Worm (Caenorhabditis elegans): ENCODE measurements around the gene H20J04.7.

H20J04.7 gene

DNA sequence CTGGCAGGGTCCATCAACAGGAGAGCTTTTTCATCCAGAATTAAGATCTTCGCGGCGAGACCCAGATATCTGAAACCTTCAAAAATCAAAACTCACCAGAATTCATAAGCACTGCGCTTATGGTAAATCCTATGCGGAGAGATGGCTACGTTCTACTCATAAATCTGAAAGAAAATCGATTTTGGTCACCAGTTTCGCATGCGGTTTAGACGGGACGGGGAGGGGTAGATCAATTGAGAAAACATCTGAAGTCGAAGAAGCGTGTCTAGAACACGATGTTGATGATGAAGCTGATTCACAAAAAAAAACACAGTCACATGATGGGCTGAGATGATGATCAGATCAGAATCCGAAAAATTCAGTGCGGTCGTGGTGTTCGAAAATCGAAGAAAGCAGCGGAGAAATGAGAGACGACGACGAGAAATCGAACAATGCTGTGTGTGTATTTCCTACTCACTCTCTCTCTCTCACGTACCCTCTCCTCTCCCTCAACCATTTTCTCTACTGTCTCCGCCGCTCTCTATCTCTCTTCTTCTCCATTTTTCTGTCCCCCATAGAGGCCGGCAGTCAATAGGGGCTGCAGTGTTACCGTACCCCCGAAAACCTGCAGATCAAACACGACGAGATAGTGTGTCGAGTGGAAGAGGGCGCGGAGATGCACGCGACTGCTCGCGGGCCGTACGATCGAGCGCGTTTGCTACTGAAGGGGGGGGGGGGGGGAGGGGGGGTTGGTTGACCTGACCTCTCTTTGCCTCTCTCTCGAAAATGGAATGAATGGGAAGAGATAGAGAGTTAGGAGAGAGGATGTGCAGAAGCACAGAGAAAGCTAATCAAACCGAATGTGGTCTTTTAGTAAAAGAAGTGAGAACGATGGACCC lies 21.4 kb upstream of the H20J04.7 start, which contains the start of gene ntl-2 (continued):
- peak; percentile 92 for TF ChIP-seq ham-2 (GFP tag; optimal IDR thresholded peaks at IDR 0.05)
- no peak for TF ChIP-seq zip-8 (tag; optimal IDR thresholded peaks at IDR 0.05)
- TF ChIP-seq blmp-1 (tag; optimal IDR thresholded peaks at IDR 0.05) = no peak
- TF ChIP-seq M03D4.4 (tag; optimal IDR thresholded peaks at IDR 0.05) = peak; percentile 84
- TF ChIP-seq ceh-43 (GFP tag; optimal IDR thresholded peaks at IDR 0.05) = peak; percentile 79
- TF ChIP-seq flh-1 (GFP tag; optimal IDR thresholded peaks at IDR 0.05) = no peak
- peak; percentile 95 for TF ChIP-seq sptf-1 (tag; optimal IDR thresholded peaks at IDR 0.05)
- no peak for TF ChIP-seq nhr-28 (tag; optimal IDR thresholded peaks at IDR 0.05)
- no peak for TF ChIP-seq tbx-8 (GFP tag; optimal IDR thresholded peaks at IDR 0.05)
- peak; percentile 85 for TF ChIP-seq unc-62 (GFP tag; optimal IDR thresholded peaks at IDR 0.05)
- TF ChIP-seq sem-2 (GFP tag; optimal IDR thresholded peaks at IDR 0.05) = peak; percentile 57

DNA sequence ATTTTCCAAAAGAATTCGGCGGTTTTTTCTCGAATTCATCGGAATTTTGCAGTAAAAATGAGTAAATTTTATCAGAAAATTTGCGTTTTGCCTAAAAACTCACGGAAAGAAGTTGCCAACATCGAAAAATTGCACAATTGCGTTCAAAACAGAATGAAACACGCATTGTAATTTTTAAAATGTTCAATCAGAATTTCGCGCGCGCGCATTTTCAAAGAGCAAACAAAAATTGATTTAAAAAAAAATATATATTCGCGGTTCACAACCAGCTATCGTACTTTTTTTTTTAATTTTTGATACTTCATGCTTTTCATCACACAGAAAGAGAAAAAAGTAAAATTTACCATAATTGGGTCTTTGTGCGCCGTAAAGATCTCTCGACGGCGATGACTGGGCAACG lies 19.8 kb upstream of the H20J04.7 start:
- TF ChIP-seq elt-3 (tag; optimal IDR thresholded peaks at IDR 0.05) (no peak), unc-120 (tag; optimal IDR thresholded peaks at IDR 0.05; ENCODE audit: poor library complexity, severe bottlenecking) (no peak), flh-1 (GFP tag; optimal IDR thresholded peaks at IDR 0.05) (no peak), blmp-1 (tag; optimal IDR thresholded peaks at IDR 0.05) (no peak), ces-1 (GFP tag; optimal IDR thresholded peaks at IDR 0.05) (no peak), bed-3 (GFP tag; optimal IDR thresholded peaks at IDR 0.05) (no peak), drap-1 (GFP tag; optimal IDR thresholded peaks at IDR 0.05) (no peak), zip-8 (tag; optimal IDR thresholded peaks at IDR 0.05) (no peak), hlh-1 (tag; optimal IDR thresholded peaks at IDR 0.05) (no peak), unc-62 (GFP tag; optimal IDR thresholded peaks at IDR 0.05) (no peak), cnd-1 (tag; optimal IDR thresholded peaks at IDR 0.05) (no peak), nhr-76 (tag; optimal IDR thresholded peaks at IDR 0.05) (no peak), ceh-83 (GFP tag; optimal IDR thresholded peaks at IDR 0.05) (no peak), unc-39 (tag; optimal IDR thresholded peaks at IDR 0.05) (no peak), snpc-4 (tag; optimal IDR thresholded peaks at IDR 0.05) (no peak)

DNA sequence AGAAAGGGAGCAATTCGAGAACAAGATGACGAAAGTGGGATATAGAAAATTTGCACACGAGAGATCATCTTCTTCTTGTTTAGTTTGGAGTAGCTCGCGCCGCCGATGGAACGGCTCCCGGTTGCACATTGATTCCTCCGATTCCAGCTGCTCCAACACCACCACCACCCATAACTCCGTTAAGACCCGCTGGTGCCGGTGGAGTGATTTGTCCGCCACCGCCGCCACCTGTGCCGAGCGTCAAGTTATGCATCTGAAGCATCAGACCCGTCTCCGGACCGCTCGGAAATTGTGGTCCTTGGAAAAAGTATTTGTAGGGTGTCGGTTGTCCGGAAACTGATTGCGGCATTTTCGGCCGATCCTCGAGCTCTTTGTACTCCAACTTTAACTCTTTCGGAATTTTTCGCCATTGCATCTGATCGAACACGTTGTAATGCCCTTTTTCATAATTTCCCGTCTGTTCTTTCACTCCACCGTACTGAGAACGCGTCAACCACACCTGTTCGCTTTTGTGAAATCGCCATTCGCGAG lies 17.8 kb upstream of the H20J04.7 start:
- TF ChIP-seq elt-3 (tag; optimal IDR thresholded peaks at IDR 0.05) = no peak
- no peak for TF ChIP-seq nhr-76 (tag; optimal IDR thresholded peaks at IDR 0.05)
- TF ChIP-seq blmp-1 (tag; optimal IDR thresholded peaks at IDR 0.05) = no peak
- no peak for TF ChIP-seq ces-1 (GFP tag; optimal IDR thresholded peaks at IDR 0.05)
- no peak for TF ChIP-seq mls-2 (tag; optimal IDR thresholded peaks at IDR 0.05)

DNA sequence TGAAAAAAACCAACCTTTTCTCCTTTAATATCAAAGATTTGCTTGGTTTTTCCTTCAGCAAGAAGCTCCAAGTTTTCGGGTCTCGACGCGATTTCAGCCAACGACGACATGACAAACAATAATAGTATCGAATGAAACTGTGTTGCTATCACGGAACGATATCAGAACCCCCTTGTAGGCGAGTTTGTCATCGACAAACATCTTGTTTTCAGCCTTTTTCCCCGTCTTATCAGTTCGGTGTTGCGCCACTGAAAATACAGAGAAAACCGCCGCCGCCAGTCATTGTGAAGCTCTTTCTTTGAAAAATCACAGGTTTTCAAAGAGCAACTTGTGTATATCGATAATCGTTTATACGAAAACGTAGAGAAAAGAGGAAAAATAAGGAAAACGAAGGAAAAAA lies 17.3 kb upstream of the H20J04.7 start, which contains the start of gene paic-1:
Gene paic-1 (minus strand): TSS at position 120 of the 400 bp plus-strand sequence.
- TF ChIP-seq pha-4 (tag; optimal IDR thresholded peaks at IDR 0.05) = no peak
- TF ChIP-seq zip-8 (tag; optimal IDR thresholded peaks at IDR 0.05) = no peak
- TF ChIP-seq bed-3 (GFP tag; optimal IDR thresholded peaks at IDR 0.05) = no peak
- no peak for TF ChIP-seq tbx-8 (GFP tag; optimal IDR thresholded peaks at IDR 0.05)
- no peak for TF ChIP-seq sem-2 (GFP tag; optimal IDR thresholded peaks at IDR 0.05)
- TF ChIP-seq nhr-2 (tag; optimal IDR thresholded peaks at IDR 0.05) = no peak
- no peak for TF ChIP-seq lsy-2 (tag; optimal IDR thresholded peaks at IDR 0.05)
- TF ChIP-seq ceh-83 (GFP tag; optimal IDR thresholded peaks at IDR 0.05) = no peak
- no peak for TF ChIP-seq unc-39 (tag; optimal IDR thresholded peaks at IDR 0.05)
- TF ChIP-seq drap-1 (GFP tag; optimal IDR thresholded peaks at IDR 0.05) = no peak
- TF ChIP-seq ceh-43 (GFP tag; optimal IDR thresholded peaks at IDR 0.05) = no peak
- TF ChIP-seq ham-2 (GFP tag; optimal IDR thresholded peaks at IDR 0.05) = no peak
- no peak for TF ChIP-seq nhr-12 (tag; optimal IDR thresholded peaks at IDR 0.05)
- no peak for TF ChIP-seq mls-2 (tag; optimal IDR thresholded peaks at IDR 0.05)
- no peak for TF ChIP-seq cnd-1 (tag; optimal IDR thresholded peaks at IDR 0.05)
- no peak for TF ChIP-seq unc-62 (GFP tag; optimal IDR thresholded peaks at IDR 0.05)

DNA sequence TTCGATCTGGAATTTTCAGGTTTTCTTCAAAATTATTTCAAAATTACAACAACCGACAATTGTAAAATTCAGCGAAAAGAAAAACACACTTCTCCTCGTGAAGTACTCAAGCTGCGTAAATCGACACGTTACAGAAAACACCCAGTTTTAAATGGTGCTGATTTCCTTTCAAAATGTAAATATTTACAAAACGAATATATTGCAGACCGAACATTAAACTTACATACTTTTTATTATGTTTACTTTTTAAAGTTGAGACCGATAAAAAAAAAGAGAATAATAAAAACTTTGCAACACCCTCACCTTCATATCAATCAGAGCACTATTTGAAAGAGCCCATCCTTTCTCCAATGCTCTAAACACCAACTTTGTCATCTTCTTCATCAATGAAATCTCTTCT lies 15.7 kb upstream of the H20J04.7 start:
- no peak for TF ChIP-seq lin-13 (tag; optimal IDR thresholded peaks at IDR 0.05)
- no peak for TF ChIP-seq mls-2 (tag; optimal IDR thresholded peaks at IDR 0.05)
- TF ChIP-seq nhr-76 (tag; optimal IDR thresholded peaks at IDR 0.05) = no peak
- no peak for TF ChIP-seq ceh-39 (tag; optimal IDR thresholded peaks at IDR 0.05)
- TF ChIP-seq unc-39 (tag; optimal IDR thresholded peaks at IDR 0.05) = no peak

All from whole organism, mixed stage, embryonic.